Worm (Caenorhabditis elegans): ENCODE measurements around the gene cpg-19.

The cpg-19 gene

DNA sequence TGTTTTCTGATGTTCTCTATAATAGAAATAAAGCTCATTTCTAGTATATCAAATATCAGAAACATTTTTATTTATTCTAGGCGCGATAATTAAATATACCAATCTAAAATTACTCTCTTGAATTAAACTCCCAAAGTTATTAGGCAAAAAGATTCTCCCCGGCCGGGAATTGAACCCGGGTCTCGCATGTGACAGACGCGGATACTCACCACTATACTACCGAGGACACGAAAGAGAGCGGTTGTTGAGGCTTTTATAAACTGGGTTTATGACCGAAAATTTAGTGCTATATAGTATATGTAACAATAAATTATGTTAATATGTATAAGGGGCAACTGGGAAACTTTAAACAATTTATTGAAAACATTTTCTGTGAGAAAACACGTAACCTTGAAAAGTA is 17.0 kb upstream of the cpg-19 start (continued):
- TF ChIP-seq Y55F3AM.14 (GFP tag; optimal IDR thresholded peaks at IDR 0.05) (no peak), mdl-1 (tag; optimal IDR thresholded peaks at IDR 0.05) (peak in 1 of 2 experiments; percentile 21), lsy-2 (tag; optimal IDR thresholded peaks at IDR 0.05) (peak; percentile 46 to 52)

DNA sequence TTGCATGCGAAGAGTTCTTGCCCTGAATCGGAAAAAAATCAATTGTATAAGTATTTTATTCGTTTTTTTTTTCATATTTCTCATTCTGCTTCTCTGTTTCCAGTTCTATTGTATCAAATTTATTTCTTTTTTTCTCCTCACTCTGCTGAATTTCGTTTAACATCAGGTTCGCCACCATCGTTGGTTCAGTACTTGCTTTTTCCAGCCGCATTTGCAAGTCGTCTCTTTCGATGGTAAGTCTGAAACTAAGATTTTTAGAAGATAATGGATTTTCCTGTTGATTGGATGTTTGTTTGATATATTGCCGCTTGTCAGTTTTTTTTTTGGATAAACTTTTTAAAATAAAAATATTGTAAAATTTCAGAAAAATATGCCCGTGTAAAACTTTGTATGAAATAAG is 14.5 kb upstream of the cpg-19 start:
- TF ChIP-seq peb-1 (tag; optimal IDR thresholded peaks at IDR 0.05) (no peak), ztf-11 (tag; optimal IDR thresholded peaks at IDR 0.05) (no peak), nhr-12 (tag; optimal IDR thresholded peaks at IDR 0.05) (no peak), crh-2 (tag; optimal IDR thresholded peaks at IDR 0.05) (no peak)

- TF ChIP-seq nhr-21 (tag; optimal IDR thresholded peaks at IDR 0.05) (no peak), blmp-1 (tag; optimal IDR thresholded peaks at IDR 0.05; ENCODE audit: insufficient read depth) (no peak), zag-1 (tag; optimal IDR thresholded peaks at IDR 0.05) (no peak), peb-1 (tag; optimal IDR thresholded peaks at IDR 0.05) (no peak), F13H6.1 (tag; optimal IDR thresholded peaks at IDR 0.05) (no peak), egl-27 (tag; optimal IDR thresholded peaks at IDR 0.05) (no peak), dmd-4 (tag; optimal IDR thresholded peaks at IDR 0.05) (no peak), C34F6.9 (tag; optimal IDR thresholded peaks at IDR 0.05) (no peak)
Measured at ce11 chrX:16609424-16609823, 12.2 kb upstream of the cpg-19 start, which contains the start of gene F59C12.3. TSS of gene F59C12.3 (minus strand) at chrX:16609524.

ce11 chrX:16611333-16612043 is 10.1 kb upstream of the cpg-19 start:
- no peak for TF ChIP-seq snpc-4 (tag; optimal IDR thresholded peaks at IDR 0.05)
- peak; percentile 41 for TF ChIP-seq F13H6.1 (tag; optimal IDR thresholded peaks at IDR 0.05)
- peak; percentile 28 for TF ChIP-seq ama-1 (optimal IDR thresholded peaks at IDR 0.05)
- no peak for TF ChIP-seq nhr-11 (tag; optimal IDR thresholded peaks at IDR 0.05)
- TF ChIP-seq nhr-21 (tag; optimal IDR thresholded peaks at IDR 0.05) = no peak
- no peak for TF ChIP-seq ceh-82 (tag; optimal IDR thresholded peaks at IDR 0.05)
- no peak for TF ChIP-seq elt-3 (tag; optimal IDR thresholded peaks at IDR 0.05)
- TF ChIP-seq R02D3.7 (tag; optimal IDR thresholded peaks at IDR 0.05) = no peak
- no peak for TF ChIP-seq nhr-25 (tag; optimal IDR thresholded peaks at IDR 0.05)
- no peak for TF ChIP-seq nhr-129 (tag; optimal IDR thresholded peaks at IDR 0.05)

- TF ChIP-seq mdl-1 (tag; optimal IDR thresholded peaks at IDR 0.05) (peak; percentile 92 to 97), nhr-21 (tag; optimal IDR thresholded peaks at IDR 0.05) (peak; percentile 97), R02D3.7 (tag; optimal IDR thresholded peaks at IDR 0.05) (no peak), ZK546.5 (tag; optimal IDR thresholded peaks at IDR 0.05) (no peak), nhr-12 (tag; optimal IDR thresholded peaks at IDR 0.05) (no peak), alr-1 (tag; optimal IDR thresholded peaks at IDR 0.05) (no peak), elt-1 (tag; optimal IDR thresholded peaks at IDR 0.05) (no peak), peb-1 (tag; optimal IDR thresholded peaks at IDR 0.05) (no peak), elt-3 (tag; optimal IDR thresholded peaks at IDR 0.05) (no peak), sem-4 (tag; optimal IDR thresholded peaks at IDR 0.05) (peak; percentile 96), nhr-10 (tag; optimal IDR thresholded peaks at IDR 0.05) (peak; percentile 67), nhr-23 (tag; optimal IDR thresholded peaks at IDR 0.05) (no peak), ztf-11 (tag; optimal IDR thresholded peaks at IDR 0.05) (no peak), unc-55 (GFP tag; optimal IDR thresholded peaks at IDR 0.05) (peak; percentile 95), nhr-129 (tag; optimal IDR thresholded peaks at IDR 0.05) (peak; percentile 97), ztf-4 (tag; optimal IDR thresholded peaks at IDR 0.05) (peak; percentile 92), C34F6.9 (tag; optimal IDR thresholded peaks at IDR 0.05) (peak; percentile 96), lin-39 (tag; optimal IDR thresholded peaks at IDR 0.05) (peak; percentile 87), mab-5 (tag; optimal IDR thresholded peaks at IDR 0.05) (peak; percentile 75), mbf-1 (tag; optimal IDR thresholded peaks at IDR 0.05) (no peak), gmeb-1 (tag; optimal IDR thresholded peaks at IDR 0.05) (peak; percentile 62), zag-1 (tag; optimal IDR thresholded peaks at IDR 0.05) (peak; percentile 89), aly-2 (tag; optimal IDR thresholded peaks at IDR 0.05) (no peak), ceh-16 (tag; optimal IDR thresholded peaks at IDR 0.05) (peak; percentile 59), crh-2 (tag; optimal IDR thresholded peaks at IDR 0.05) (peak; percentile 96), nhr-6 (tag; optimal IDR thresholded peaks at IDR 0.05) (peak; percentile 97), ceh-82 (tag; optimal IDR thresholded peaks at IDR 0.05) (peak; percentile 49), nhr-237 (tag; optimal IDR thresholded peaks at IDR 0.05) (peak; percentile 32), snpc-4 (tag; optimal IDR thresholded peaks at IDR 0.05) (peak; percentile 74), egl-27 (tag; optimal IDR thresholded peaks at IDR 0.05) (peak; percentile 97), ztf-1 (GFP tag; conservative IDR thresholded peaks at IDR 0.05) (0 out of 2 replicates have a peak, but pooled peaks have one; percentile 19), nhr-11 (tag; optimal IDR thresholded peaks at IDR 0.05) (peak; percentile 79), dmd-4 (tag; optimal IDR thresholded peaks at IDR 0.05) (no peak), sma-3 (GFP tag; optimal IDR thresholded peaks at IDR 0.05) (peak; percentile 95), unc-39 (tag; optimal IDR thresholded peaks at IDR 0.05) (peak; percentile 67), Y55F3AM.14 (GFP tag; optimal IDR thresholded peaks at IDR 0.05) (peak; percentile 97), lin-13 (GFP tag; optimal IDR thresholded peaks at IDR 0.05) (peak; percentile 94)
Measured at ce11 chrX:16612293-16612946, 9.2 kb upstream of the cpg-19 start.
